Worm (Caenorhabditis elegans): ENCODE measurements around the gene C15C8.5.

Gene C15C8.5

ce11 chrV:12795196-12795595 is 47.4 kb downstream of the C15C8.5 start, which contains the start of gene ugt-4:
Gene ugt-4, minus strand, starts transcription at chrV:12795336.
- no peak for TF ChIP-seq nhr-77 (tag; optimal IDR thresholded peaks at IDR 0.05)
- no peak for TF ChIP-seq nhr-12 (tag; optimal IDR thresholded peaks at IDR 0.05)
- no peak for TF ChIP-seq fkh-10 (GFP tag; optimal IDR thresholded peaks at IDR 0.05)
- peak; percentile 85 for TF ChIP-seq pqm-1 (tag; optimal IDR thresholded peaks at IDR 0.05)
- TF ChIP-seq skn-1 (tag; optimal IDR thresholded peaks at IDR 0.05) = no peak
- TF ChIP-seq ceh-82 (tag; optimal IDR thresholded peaks at IDR 0.05) = no peak
- TF ChIP-seq pha-4 (tag; optimal IDR thresholded peaks at IDR 0.05) = peak; percentile 20
- no peak for TF ChIP-seq nhr-237 (tag; optimal IDR thresholded peaks at IDR 0.05)
- no peak for TF ChIP-seq eor-1 (tag; optimal IDR thresholded peaks at IDR 0.05)
- peak; percentile 72 for TF ChIP-seq elt-2 (tag; optimal IDR thresholded peaks at IDR 0.05)
- TF ChIP-seq hmg-11 (tag; optimal IDR thresholded peaks at IDR 0.05) = no peak
- TF ChIP-seq jun-1 (tag; optimal IDR thresholded peaks at IDR 0.05) = peak; percentile 19
- no peak for TF ChIP-seq unc-39 (tag; optimal IDR thresholded peaks at IDR 0.05)
- no peak for TF ChIP-seq mdl-1 (tag; optimal IDR thresholded peaks at IDR 0.05)
- no peak for TF ChIP-seq zag-1 (tag; optimal IDR thresholded peaks at IDR 0.05)
- no peak for TF ChIP-seq lin-15B (tag; optimal IDR thresholded peaks at IDR 0.05)
- TF ChIP-seq snpc-4 (tag; optimal IDR thresholded peaks at IDR 0.05) = no peak
- no peak for TF ChIP-seq nhr-25 (tag; optimal IDR thresholded peaks at IDR 0.05)
- TF ChIP-seq nhr-43 (tag; optimal IDR thresholded peaks at IDR 0.05; ENCODE audit: poor library complexity, severe bottlenecking) = no peak
- no peak for TF ChIP-seq R02D3.7 (tag; optimal IDR thresholded peaks at IDR 0.05)
- no peak for TF ChIP-seq mml-1 (tag; optimal IDR thresholded peaks at IDR 0.05)
- no peak for TF ChIP-seq elt-3 (tag; optimal IDR thresholded peaks at IDR 0.05)
- no peak for TF ChIP-seq lin-39 (tag; optimal IDR thresholded peaks at IDR 0.05)

- TF ChIP-seq lin-39 (tag; optimal IDR thresholded peaks at IDR 0.05) = no peak
- no peak for TF ChIP-seq fos-1 (tag; optimal IDR thresholded peaks at IDR 0.05)
- peak; percentile 75 for TF ChIP-seq pqm-1 (tag; optimal IDR thresholded peaks at IDR 0.05)
- no peak for TF ChIP-seq nhr-25 (tag; optimal IDR thresholded peaks at IDR 0.05)
- TF ChIP-seq elt-1 (tag; optimal IDR thresholded peaks at IDR 0.05) = no peak
- TF ChIP-seq sea-2 (GFP tag; optimal IDR thresholded peaks at IDR 0.05) = no peak
- no peak for TF ChIP-seq fkh-10 (GFP tag; optimal IDR thresholded peaks at IDR 0.05)
- no peak for TF ChIP-seq ceh-28 (tag; optimal IDR thresholded peaks at IDR 0.05)
- TF ChIP-seq nhr-43 (tag; optimal IDR thresholded peaks at IDR 0.05; ENCODE audit: poor library complexity, severe bottlenecking) = no peak
- no peak for TF ChIP-seq ztf-4 (tag; optimal IDR thresholded peaks at IDR 0.05)
- no peak for TF ChIP-seq nhr-28 (tag; optimal IDR thresholded peaks at IDR 0.05)
- TF ChIP-seq nhr-12 (tag; optimal IDR thresholded peaks at IDR 0.05) = no peak
- no peak for TF ChIP-seq pha-4 (tag; optimal IDR thresholded peaks at IDR 0.05)
- peak; percentile 35 for TF ChIP-seq elt-2 (tag; optimal IDR thresholded peaks at IDR 0.05)
- no peak for TF ChIP-seq egl-27 (tag; optimal IDR thresholded peaks at IDR 0.05)
- no peak for TF ChIP-seq daf-12 (tag; optimal IDR thresholded peaks at IDR 0.05)
- TF ChIP-seq fkh-2 (tag; optimal IDR thresholded peaks at IDR 0.05) = no peak
These were observed 48.1 kb downstream of the C15C8.5 start for ce11 chrV:12795927-12796326.

- peak; percentile 76 for TF ChIP-seq elt-2 (tag; optimal IDR thresholded peaks at IDR 0.05)
- no peak for TF ChIP-seq snpc-4 (tag; optimal IDR thresholded peaks at IDR 0.05)
- TF ChIP-seq ceh-9 (tag; optimal IDR thresholded peaks at IDR 0.05) = no peak
- no peak for TF ChIP-seq lin-15B (tag; optimal IDR thresholded peaks at IDR 0.05)
- no peak for TF ChIP-seq hmg-11 (tag; optimal IDR thresholded peaks at IDR 0.05)
- no peak for TF ChIP-seq lsy-12 (tag; optimal IDR thresholded peaks at IDR 0.05)
- no peak for TF ChIP-seq eor-1 (tag; optimal IDR thresholded peaks at IDR 0.05)
- TF ChIP-seq nhr-67 (tag; optimal IDR thresholded peaks at IDR 0.05) = no peak
- no peak for TF ChIP-seq pha-4 (tag; optimal IDR thresholded peaks at IDR 0.05)
These were observed 49.2 kb downstream of the C15C8.5 start for ce11 chrV:12796908-12797490.

ce11 chrV:12797992-12798391 is 50.2 kb downstream of the C15C8.5 start, which contains the start of gene ugt-6:
Gene ugt-6, minus strand, starts transcription at chrV:12798224.
- TF ChIP-seq ama-1 (optimal IDR thresholded peaks at IDR 0.05) (no peak), elt-2 (tag; optimal IDR thresholded peaks at IDR 0.05) (peak; percentile 22), ztf-11 (tag; optimal IDR thresholded peaks at IDR 0.05) (no peak), pqm-1 (tag; optimal IDR thresholded peaks at IDR 0.05) (peak; percentile 9)
